Worm (Caenorhabditis elegans) whole organism, dauer: Measurements from ENCODE around the gene drd-10.
"Not testable (repeated sequence)": the region's sequence is repeated elsewhere in the genome, so short reads cannot be mapped to it uniquely, and the experiment has no call there.

Experiments
- unc-62 ChIP-seq: sonication (generic microtip); optimal IDR thresholded peaks from 2 replicates; lab custom pipeline; 2017; ENCODE audit warnings: missing biosample characterization, missing genetic modification reagents, missing genetic modification characterization

The drd-10 gene

ce11 chrV:7012617-7013016, 5.2 kb downstream of the drd-10 start, which contains the start of gene srw-127:
TSS of gene srw-127 (plus strand) at chrV:7012917.
- no peak for TF ChIP-seq unc-62

- no peak for TF ChIP-seq unc-62
Observed at ce11 chrV:7015872-7016271, 8.5 kb downstream of the drd-10 start, which contains the start of gene C33G8.13. TSS of gene C33G8.13 (minus strand) at chrV:7015972.

ce11 chrV:7017059-7017458, 9.7 kb downstream of the drd-10 start, which contains the start of gene srsx-32:
TSS of gene srsx-32 (plus strand) at chrV:7017359.
- no peak for TF ChIP-seq unc-62

ce11 chrV:7021772-7022171, 14.4 kb downstream of the drd-10 start, which contains the start of gene F20A1.4:
TSS of gene F20A1.4 (minus strand) at chrV:7021872.
- TF ChIP-seq unc-62: no peak

- no peak for TF ChIP-seq unc-62
Observed at ce11 chrV:7022981-7023380, 15.6 kb downstream of the drd-10 start.

- TF ChIP-seq unc-62: no peak
Observed at ce11 chrV:7027055-7027454, 19.6 kb downstream of the drd-10 start, which contains the start of gene F20A1.6. TSS of gene F20A1.6 (minus strand) at chrV:7027155.

- no peak for TF ChIP-seq unc-62
Observed at ce11 chrV:7036475-7036874, 29.1 kb downstream of the drd-10 start, which contains the start of gene twk-11. TSS of gene twk-11 (minus strand) at chrV:7036575.

- TF ChIP-seq unc-62: no peak
Observed at ce11 chrV:7046005-7046404, 38.6 kb downstream of the drd-10 start, which contains the start of gene F20A1.2. TSS of gene F20A1.2 (plus strand) at chrV:7046305.

- no peak for TF ChIP-seq unc-62
Observed at ce11 chrV:7047512-7047911, 40.1 kb downstream of the drd-10 start, which contains the start of gene F20A1.8. TSS of gene F20A1.8 (minus strand) at chrV:7047612.

- TF ChIP-seq unc-62: no peak
Observed at ce11 chrV:7050153-7050552, 42.7 kb downstream of the drd-10 start.

- TF ChIP-seq unc-62: no peak
Observed at ce11 chrV:7051133-7051765, 43.8 kb downstream of the drd-10 start, which contains the start of the genes tofu-2 and spig-1. TSS of gene tofu-2 (minus strand) at chrV:7051248. TSS of gene spig-1 (plus strand) at chrV:7051715.

- TF ChIP-seq unc-62: no peak
Observed at ce11 chrV:7053100-7053499, 45.7 kb downstream of the drd-10 start, which contains the start of gene txt-17. TSS of gene txt-17 (minus strand) at chrV:7053200.

- no peak for TF ChIP-seq unc-62
Observed at ce11 chrV:7054598-7054997, 47.2 kb downstream of the drd-10 start, which contains the start of gene spig-8. TSS of gene spig-8 (plus strand) at chrV:7054898.

- TF ChIP-seq unc-62: not testable (repeated sequence)
Observed at ce11 chrV:7057795-7058194, 50.4 kb downstream of the drd-10 start, which contains the start of gene Y57E12AL.2. TSS of gene Y57E12AL.2 (plus strand) at chrV:7058095.
